Fruit fly (Drosophila melanogaster) whole organism, pupa: ENCODE measurements around the gene Dbp73D.

Source experiments
- CG34367 ChIP-seq: fragments of 200-800 bp; sonication (Bioruptor generic); optimal IDR thresholded peaks from 2 replicates; lab custom pipeline; 2018; ENCODE audit warnings: missing biosample characterization, mild to moderate bottlenecking, missing genetic modification characterization
- CG8301 ChIP-seq: fragments of 200-800 bp; sonication (Bioruptor generic); optimal IDR thresholded peaks from 2 replicates; lab custom pipeline; 2018; ENCODE audit warnings: missing biosample characterization, mild to moderate bottlenecking, missing genetic modification characterization
- Pif1B ChIP-seq: fragments of 200-800 bp; sonication (Bioruptor generic); optimal IDR thresholded peaks from 3 replicates; lab custom pipeline; 2016; ENCODE audit warnings: missing biosample characterization, missing genetic modification characterization

- TF ChIP-seq Pif1B (GFP tag; lab: Kevin White, UChicago), result no peak
- TF ChIP-seq CG34367 (tag; lab: Kevin White, UChicago), result no peak
- no peak for TF ChIP-seq CG8301 (tag; lab: Kevin White, UChicago)
Observed at dm6 chr3L:16711430-16712228, 19.0 kb downstream of the Dbp73D start, which contains the start of the genes CG43954, Lasp and Dab.
